Worm (Caenorhabditis elegans): ENCODE measurements around the gene pgp-7.

DNA sequence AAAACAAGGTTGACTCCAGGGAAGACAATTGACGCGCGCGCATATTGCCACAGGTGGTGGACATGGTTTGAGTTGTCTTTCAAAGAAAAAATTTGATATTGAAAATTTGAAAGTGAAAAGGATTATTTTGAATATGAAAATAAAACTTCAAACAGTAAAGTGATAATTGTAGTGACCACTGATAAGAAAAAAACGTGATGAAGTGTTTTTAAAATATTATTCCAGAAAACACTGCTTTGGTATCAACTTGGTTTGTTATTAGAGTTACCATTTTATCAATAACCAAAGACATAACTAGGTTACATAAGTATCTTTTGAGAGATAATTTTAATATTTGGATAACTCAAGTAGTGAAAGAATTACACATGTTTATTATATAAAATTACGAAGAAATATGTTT, 46.2 kb upstream of the pgp-7 start:
- TF ChIP-seq daf-12 (tag; optimal IDR thresholded peaks at IDR 0.05) (no peak), R02D3.7 (tag; optimal IDR thresholded peaks at IDR 0.05) (no peak), snpc-4 (tag; optimal IDR thresholded peaks at IDR 0.05) (no peak), unc-62 (GFP tag; optimal IDR thresholded peaks at IDR 0.05) (no peak), pha-4 (tag; optimal IDR thresholded peaks at IDR 0.05) (peak; percentile 55), nhr-12 (tag; optimal IDR thresholded peaks at IDR 0.05) (no peak), egl-27 (tag; optimal IDR thresholded peaks at IDR 0.05) (no peak), fos-1 (tag; optimal IDR thresholded peaks at IDR 0.05) (no peak), lin-39 (tag; optimal IDR thresholded peaks at IDR 0.05) (no peak), nhr-77 (tag; optimal IDR thresholded peaks at IDR 0.05) (no peak), pqm-1 (tag; optimal IDR thresholded peaks at IDR 0.05) (no peak), elt-1 (tag; optimal IDR thresholded peaks at IDR 0.05) (no peak), jun-1 (tag; optimal IDR thresholded peaks at IDR 0.05) (no peak), ama-1 (optimal IDR thresholded peaks at IDR 0.05) (no peak)
